Fruit fly (Drosophila melanogaster): Measurements from ENCODE around the gene CheB38a.

The CheB38a gene

dm6 chr2L:20808510-20809195 is 9.7 kb downstream of the CheB38a start (continued):
- 0 out of 3 replicates have a peak, but pooled peaks have one; percentile 3 for TF ChIP-seq tgo (GFP tag; IDR thresholded peaks at IDR 0.05)
- TF ChIP-seq Ets65A (GFP tag), result peak; percentile 37
- 0 out of 3 replicates have a peak, but pooled peaks have one; percentile 17 for TF ChIP-seq mld (GFP tag; IDR thresholded peaks at IDR 0.05; ENCODE audit: partially characterized antibody)
- TF ChIP-seq CG31224 (GFP tag; IDR thresholded peaks at IDR 0.05), result peak; percentile 95
- TF ChIP-seq abd-A (tag; optimal IDR thresholded peaks at IDR 0.05), result peak; percentile 67
- no peak for TF ChIP-seq CG18262 (tag; optimal IDR thresholded peaks at IDR 0.05)
- TF ChIP-seq CG7839 (tag; optimal IDR thresholded peaks at IDR 0.05), result no peak
- 0 out of 2 replicates have a peak, but pooled peaks have one; percentile 6 for TF ChIP-seq CG10321 (GFP tag; IDR thresholded peaks at IDR 0.05)
- no peak for TF ChIP-seq Max (GFP tag; optimal IDR thresholded peaks at IDR 0.05)
- TF ChIP-seq ato (GFP tag; IDR thresholded peaks at IDR 0.05; ENCODE audit: partially characterized antibody), result no peak
- peak; percentile 14; the same call in 1 of the 2 replicates for TF ChIP-seq crol (GFP tag; IDR thresholded peaks at IDR 0.05)
- TF ChIP-seq CG6654 (GFP tag; optimal IDR thresholded peaks at IDR 0.05), result no peak
- no peak for TF ChIP-seq CG18619 (GFP tag; optimal IDR thresholded peaks at IDR 0.05)
- no peak for TF ChIP-seq hkb (optimal IDR thresholded peaks at IDR 0.05)
- peak; percentile 1; the same call in 1 of the 2 replicates for TF ChIP-seq hkb (GFP tag; IDR thresholded peaks at IDR 0.05)
- TF ChIP-seq CG31441 (GFP tag; IDR thresholded peaks at IDR 0.05), result no peak
- TF ChIP-seq bbx (GFP tag; IDR thresholded peaks at IDR 0.05; ENCODE audit: partially characterized antibody), result 0 out of 2 replicates have a peak, but pooled peaks have one; percentile 8
- 0 out of 3 replicates have a peak, but pooled peaks have one; percentile 22 for TF ChIP-seq CG34422 (GFP tag; IDR thresholded peaks at IDR 0.05)
- no peak for TF ChIP-seq CG15479 (GFP tag; optimal IDR thresholded peaks at IDR 0.05)
- TF ChIP-seq Stat92E (GFP tag; optimal IDR thresholded peaks at IDR 0.05), result no peak
- TF ChIP-seq CG3281 (GFP tag; optimal IDR thresholded peaks at IDR 0.05), result no peak
- no peak for TF ChIP-seq wor (GFP tag; IDR thresholded peaks at IDR 0.05)
- TF ChIP-seq scrt (GFP tag; optimal IDR thresholded peaks at IDR 0.05), result peak; percentile 96
- TF ChIP-seq CG43689 (GFP tag; IDR thresholded peaks at IDR 0.05), result no peak
- no peak for TF ChIP-seq CG10431 (GFP tag; optimal IDR thresholded peaks at IDR 0.05)

- TF ChIP-seq ssp (GFP tag; IDR thresholded peaks at IDR 0.05) (no peak), CG7987 (GFP tag; optimal IDR thresholded peaks at IDR 0.05) (peak; percentile 75), pan (optimal IDR thresholded peaks at IDR 0.05) (no peak), pan (GFP tag; optimal IDR thresholded peaks at IDR 0.05 in 1 of 2, IDR thresholded peaks at IDR 0.05 in 1 of 2) (peak in 1 of 2 experiments; percentile 80), chm (GFP tag; IDR thresholded peaks at IDR 0.05) (no peak), ro (GFP tag; IDR thresholded peaks at IDR 0.05) (no peak), CG18476 (GFP tag; optimal IDR thresholded peaks at IDR 0.05) (peak; percentile 6), ERR (GFP tag; optimal IDR thresholded peaks at IDR 0.05) (no peak), stwl (tag; optimal IDR thresholded peaks at IDR 0.05) (no peak), Atf-2 (GFP tag; optimal IDR thresholded peaks at IDR 0.05) (no peak), cas (GFP tag; IDR thresholded peaks at IDR 0.05) (no peak), nau (GFP tag; optimal IDR thresholded peaks at IDR 0.05) (peak; percentile 74), BtbVII (GFP tag; optimal IDR thresholded peaks at IDR 0.05) (peak; percentile 64), CG6254 (GFP tag; optimal IDR thresholded peaks at IDR 0.05) (no peak), wor (GFP tag; IDR thresholded peaks at IDR 0.05) (no peak), ken (GFP tag; IDR thresholded peaks at IDR 0.05) (no peak), CG10321 (GFP tag; IDR thresholded peaks at IDR 0.05) (0 out of 2 replicates have a peak, but pooled peaks have one; percentile 3), Ravus (GFP tag; IDR thresholded peaks at IDR 0.05) (no peak; the same call in 1 of the 2 replicates), Rx (GFP tag; IDR thresholded peaks at IDR 0.05) (no peak), CG17186 (GFP tag; optimal IDR thresholded peaks at IDR 0.05) (no peak), Fer3 (tag; optimal IDR thresholded peaks at IDR 0.05) (peak; percentile 73), Ada2b (GFP tag; IDR thresholded peaks at IDR 0.05) (peak; percentile 39; the same call in 1 of the 2 replicates), CG4404 (GFP tag; IDR thresholded peaks at IDR 0.05) (no peak), D19B (GFP tag; optimal IDR thresholded peaks at IDR 0.05) (peak; percentile 42), nerfin-1 (tag; optimal IDR thresholded peaks at IDR 0.05) (no peak)
Measured at dm6 chr2L:20807617-20808509, 10.5 kb downstream of the CheB38a start.

Data from whole organism, embryonic.